Worm (Caenorhabditis elegans): Measurements from ENCODE around the gene Y32H12A.6.

DNA sequence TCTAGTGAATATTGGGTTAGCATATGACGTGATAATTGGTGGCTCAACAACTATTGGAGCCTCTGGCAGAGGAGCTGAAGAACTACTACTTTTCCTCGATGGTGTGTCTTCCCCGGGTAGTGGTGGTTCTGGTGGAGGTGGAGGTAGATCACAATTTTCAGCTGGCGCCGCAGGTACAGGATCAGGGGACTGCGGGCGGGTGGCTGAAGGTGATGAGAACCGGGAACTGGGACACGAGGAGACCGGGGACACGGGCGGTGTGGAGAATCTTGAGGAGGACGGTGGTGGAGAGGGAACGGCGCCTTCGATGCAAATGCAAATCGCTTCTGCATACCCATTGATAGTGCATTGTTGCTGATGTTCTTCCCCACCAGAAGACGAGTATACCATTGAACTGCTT is 13.8 kb upstream of the Y32H12A.6 start:
- TF ChIP-seq nhr-237 (tag; optimal IDR thresholded peaks at IDR 0.05) (no peak), nhr-76 (tag; optimal IDR thresholded peaks at IDR 0.05) (no peak)

Data from whole organism, L3 larva.